Fruit fly (Drosophila melanogaster) whole organism, embryonic: ENCODE measurements around the gene GstD11.

Experiments
- Atf-2 ChIP-seq: fragments of 200-800 bp; sonication (Bioruptor generic); optimal IDR thresholded peaks from 2 replicates; lab custom pipeline; 2016; ENCODE audit warnings: missing biosample characterization, missing genetic modification characterization
- BEAF-32 ChIP-seq: fragments of 200-800 bp; sonication (Bioruptor generic); optimal IDR thresholded peaks from 3 replicates; lab custom pipeline; 2017; ENCODE audit warnings: missing biosample characterization, missing genetic modification characterization, mild to moderate bottlenecking, moderate library complexity, missing genetic modification reagents
- CG10366 ChIP-seq: fragments of 200-800 bp; sonication (Bioruptor generic); IDR thresholded peaks from 2 replicates; pipeline ENCODE4 v1.3.6; 2022; ENCODE audit warnings: missing biosample characterization, missing genetic modification characterization
- CG13894 ChIP-seq: fragments of 200-800 bp; sonication (Bioruptor generic); optimal IDR thresholded peaks from 3 replicates; lab custom pipeline; 2018; ENCODE audit warnings: missing biosample characterization, mild to moderate bottlenecking, missing genetic modification characterization, moderate library complexity
- CG15269 ChIP-seq: fragments of 200-800 bp; sonication (Bioruptor generic); optimal IDR thresholded peaks from 2 replicates; lab custom pipeline; 2018; ENCODE audit warnings: missing biosample characterization, mild to moderate bottlenecking, missing genetic modification characterization, moderate library complexity
- CG17385 ChIP-seq: fragments of 200-800 bp; sonication (Bioruptor generic); optimal IDR thresholded peaks from 3 replicates; lab custom pipeline; 2018; ENCODE audit warnings: missing biosample characterization, mild to moderate bottlenecking, missing genetic modification characterization
- CG18262 ChIP-seq: fragments of 200-800 bp; optimal IDR thresholded peaks from 3 replicates; lab custom pipeline; 2019; ENCODE audit warnings: missing biosample characterization, mild to moderate bottlenecking, missing genetic modification characterization, moderate library complexity
- CG1832 ChIP-seq: fragments of 200-800 bp; sonication (Bioruptor generic); optimal IDR thresholded peaks from 2 replicates; lab custom pipeline; 2017; ENCODE audit warnings: missing biosample characterization, mild to moderate bottlenecking, missing genetic modification characterization, inconsistent platforms
- CG9437 ChIP-seq: fragments of 200-800 bp; sonication (Bioruptor generic); optimal IDR thresholded peaks from 2 replicates; lab custom pipeline; 2018; ENCODE audit warnings: missing biosample characterization, mild to moderate bottlenecking, missing genetic modification characterization
- CG9609 ChIP-seq: fragments of 200-800 bp; sonication (Bioruptor generic); optimal IDR thresholded peaks from 3 replicates; lab custom pipeline; 2016; ENCODE audit warnings: missing biosample characterization, missing genetic modification characterization
- D19B ChIP-seq: fragments of 200-800 bp; sonication (Bioruptor generic); optimal IDR thresholded peaks from 2 replicates; lab custom pipeline; 2017; ENCODE audit warnings: missing biosample characterization, mild to moderate bottlenecking, missing genetic modification characterization
- Doc3 ChIP-seq: fragments of 200-800 bp; sonication (Bioruptor generic); IDR thresholded peaks from 3 replicates; pipeline ENCODE4 v1.3.6; 2022; ENCODE audit warnings: missing biosample characterization, missing genetic modification characterization; ENCODE audit not compliant: partially characterized antibody
- Fer2 ChIP-seq: fragments of 200-800 bp; sonication (Bioruptor generic); optimal IDR thresholded peaks from 2 replicates; lab custom pipeline; 2018; ENCODE audit warnings: missing biosample characterization, mild to moderate bottlenecking, missing genetic modification characterization, moderate library complexity
- HLHmδ ChIP-seq: fragments of 200-800 bp; sonication (Bioruptor generic); optimal IDR thresholded peaks from 2 replicates; lab custom pipeline; 2018; ENCODE audit warnings: missing biosample characterization, mild to moderate bottlenecking, missing genetic modification characterization, moderate library complexity
- Meics ChIP-seq: fragments of 200-800 bp; sonication (Bioruptor generic); optimal IDR thresholded peaks from 2 replicates; lab custom pipeline; 2017; ENCODE audit warnings: missing biosample characterization, mild to moderate bottlenecking, missing genetic modification characterization
- Mrtf ChIP-seq: fragments of 200-800 bp; sonication (Bioruptor generic); IDR thresholded peaks from 3 replicates; pipeline ENCODE4 v1.3.6; 2022; ENCODE audit warnings: missing biosample characterization, missing genetic modification characterization
- Nf-YA ChIP-seq: fragments of 200-800 bp; sonication (Bioruptor generic); IDR thresholded peaks from 2 replicates; pipeline ENCODE4 v1.3.6; 2022; ENCODE audit warnings: missing biosample characterization, missing genetic modification characterization
- Pdp1 ChIP-seq, 2 experiments: fragments of 200-800 bp; sonication (Bioruptor generic); optimal IDR thresholded peaks; 3 replicates each; lab custom pipeline; 2016; ENCODE audit warnings: missing biosample characterization in 2 of 2, missing genetic modification characterization in 2 of 2, mild to moderate bottlenecking in 1 of 2, moderate library complexity in 1 of 2
- Sox100B ChIP-seq: fragments of 200-800 bp; sonication (Bioruptor generic); optimal IDR thresholded peaks from 3 replicates; lab custom pipeline; 2018; ENCODE audit warnings: missing biosample characterization, mild to moderate bottlenecking, missing genetic modification characterization
- aop ChIP-seq: fragments of 200-800 bp; sonication (Bioruptor generic); IDR thresholded peaks from 2 replicates; pipeline ENCODE4 v1.3.6; 2022; ENCODE audit warnings: missing biosample characterization, missing genetic modification characterization
- chinmo ChIP-seq: fragments of 200-800 bp; sonication (Bioruptor generic); IDR thresholded peaks from 4 replicates; pipeline ENCODE4 v1.3.6; 2022; ENCODE audit warnings: missing biosample characterization, missing genetic modification characterization; ENCODE audit not compliant: partially characterized antibody
- cwo ChIP-seq: fragments of 200-800 bp; sonication (Bioruptor generic); optimal IDR thresholded peaks from 3 replicates; lab custom pipeline; 2017; ENCODE audit warnings: missing biosample characterization, missing genetic modification characterization, mild to moderate bottlenecking, moderate library complexity, missing genetic modification reagents
- emc ChIP-seq: fragments of 200-800 bp; sonication (Bioruptor generic); optimal IDR thresholded peaks from 2 replicates; lab custom pipeline; 2016; ENCODE audit warnings: missing biosample characterization, missing genetic modification characterization
- grn ChIP-seq: fragments of 200-800 bp; sonication (Bioruptor generic); optimal IDR thresholded peaks from 3 replicates; lab custom pipeline; 2017; ENCODE audit warnings: missing biosample characterization, missing genetic modification characterization
- gt ChIP-seq: fragments of 200-800 bp; sonication (Bioruptor generic); IDR thresholded peaks from 2 replicates; pipeline ENCODE4 v1.3.6; 2022; ENCODE audit warnings: missing biosample characterization, missing genetic modification characterization
- jing ChIP-seq: fragments of 200-800 bp; sonication (Bioruptor generic); optimal IDR thresholded peaks from 2 replicates; lab custom pipeline; 2018; ENCODE audit warnings: missing biosample characterization, mild to moderate bottlenecking, missing genetic modification characterization
- lbe ChIP-seq: fragments of 200-800 bp; sonication (Bioruptor generic); optimal IDR thresholded peaks from 2 replicates; lab custom pipeline; 2016; ENCODE audit warnings: missing biosample characterization, mild to moderate bottlenecking, missing genetic modification characterization
- nau ChIP-seq: fragments of 200-800 bp; sonication (Bioruptor generic); optimal IDR thresholded peaks from 3 replicates; lab custom pipeline; 2017; ENCODE audit warnings: missing biosample characterization, mild to moderate bottlenecking, missing genetic modification characterization, missing genetic modification reagents
- pan ChIP-seq, 4 experiments: fragments of >200 bp in 3 of 4; fragments of 200-800 bp in 1 of 4; sonication (Bioruptor generic) in 1 of 4; optimal IDR thresholded peaks in 3 of 4; IDR thresholded peaks in 1 of 4; 2 replicates each; pipeline versions ENCODE4 v1.3.6 to Lab custom; 2017 to 2022; ENCODE audit warnings: missing biosample characterization in 2 of 4, missing genetic modification characterization in 2 of 4, mixed read lengths in 1 of 4
- pho ChIP-seq: fragments of 200-800 bp; sonication (Bioruptor generic); optimal IDR thresholded peaks from 2 replicates; lab custom pipeline; 2016; ENCODE audit warnings: missing biosample characterization, missing genetic modification characterization
- pita ChIP-seq: fragments of 200-800 bp; sonication (Bioruptor generic); optimal IDR thresholded peaks from 2 replicates; lab custom pipeline; 2017; ENCODE audit warnings: missing biosample characterization, mild to moderate bottlenecking, missing genetic modification characterization
- ro ChIP-seq: fragments of 200-800 bp; sonication (Bioruptor generic); IDR thresholded peaks from 2 replicates; pipeline ENCODE4 v1.3.6; 2022; ENCODE audit warnings: missing biosample characterization, missing genetic modification characterization
- scrt ChIP-seq: fragments of 200-800 bp; sonication (Bioruptor generic); optimal IDR thresholded peaks from 2 replicates; lab custom pipeline; 2018; ENCODE audit warnings: missing biosample characterization, mild to moderate bottlenecking, missing genetic modification characterization, moderate library complexity
- shn ChIP-seq: fragments of 200-800 bp; sonication (Bioruptor generic); optimal IDR thresholded peaks from 3 replicates; lab custom pipeline; 2016; ENCODE audit warnings: missing biosample characterization, missing genetic modification characterization
- usp ChIP-seq: fragments of >200 bp; optimal IDR thresholded peaks from 2 replicates; lab custom pipeline; 2017; ENCODE audit warnings: missing biosample characterization, missing genetic modification characterization
- wdn ChIP-seq: fragments of 200-800 bp; sonication (Bioruptor generic); IDR thresholded peaks from 2 replicates; pipeline ENCODE4 v1.3.6; 2022; ENCODE audit warnings: missing biosample characterization, missing genetic modification characterization

GstD11 gene

dm6 chr3R:12361962-12362497 is 21.1 kb upstream of the GstD11 start (continued):
- TF ChIP-seq pan (optimal IDR thresholded peaks at IDR 0.05; lab: Kevin White, UChicago) (no peak), pan (GFP tag; optimal IDR thresholded peaks at IDR 0.05 in 1 of 2, IDR thresholded peaks at IDR 0.05 in 1 of 2) (no peak), Doc3 (GFP tag; lab: Robert Waterston, UW) (no peak)
- TF ChIP-seq, all 482 proteins: peak for 7

dm6 chr3R:12363544-12363943 is 19.6 kb upstream of the GstD11 start:
- TF ChIP-seq Atf-2 (GFP tag; lab: Kevin White, UChicago) = no peak
- TF ChIP-seq grn (GFP tag; lab: Kevin White, UChicago) = peak; percentile 98

dm6 chr3R:12364580-12364979 is 18.6 kb upstream of the GstD11 start, which contains the start of gene Tim17a1:
Gene Tim17a1 (minus strand): TSS chr3R:12364680.
- TF ChIP-seq Meics (GFP tag; lab: Kevin White, UChicago) (no peak), Fer2 (tag; lab: Kevin White, UChicago) (no peak), pho (GFP tag; lab: Kevin White, UChicago) (no peak), CG15269 (tag; lab: Kevin White, UChicago) (no peak), pita (GFP tag; lab: Kevin White, UChicago) (no peak), Nf-YA (GFP tag; lab: Robert Waterston, UW) (no peak), emc (no peak), Sox100B (GFP tag; lab: Kevin White, UChicago) (no peak), CG1832 (GFP tag; lab: Kevin White, UChicago) (no peak), nau (GFP tag; lab: Kevin White, UChicago) (no peak), ro (no peak), CG17385 (GFP tag; lab: Kevin White, UChicago) (no peak), BEAF-32 (GFP tag; lab: Kevin White, UChicago) (no peak), aop (GFP tag; lab: Robert Waterston, UW) (no peak), Mrtf (GFP tag; lab: Robert Waterston, UW) (no peak), CG9609 (GFP tag; lab: Kevin White, UChicago) (no peak), D19B (no peak), CG9437 (GFP tag; lab: Kevin White, UChicago) (no peak), cwo (GFP tag; lab: Kevin White, UChicago) (no peak), jing (GFP tag; lab: Kevin White, UChicago) (no peak)

- TF ChIP-seq lbe (GFP tag; lab: Kevin White, UChicago) = no peak
- no peak for TF ChIP-seq scrt (GFP tag; lab: Kevin White, UChicago)
- peak in 1 of 2 experiments; percentile 79 for TF ChIP-seq Pdp1 (GFP tag; optimal IDR thresholded peaks at IDR 0.05; lab: Kevin White, UChicago)
- TF ChIP-seq CG18262 (tag; lab: Kevin White, UChicago) = no peak
- no peak for TF ChIP-seq shn (GFP tag; lab: Kevin White, UChicago)
- no peak for TF ChIP-seq wdn
- 0 out of 4 replicates have a peak, but pooled peaks have one; percentile 20 for TF ChIP-seq chinmo (GFP tag; lab: Robert Waterston, UW)
- TF ChIP-seq CG13894 (tag; lab: Kevin White, UChicago) = no peak
- TF ChIP-seq HLHmδ = no peak
- TF ChIP-seq usp = no peak
- no peak for TF ChIP-seq gt (GFP tag; lab: Robert Waterston, UW)
- TF ChIP-seq CG10366 (GFP tag; lab: Robert Waterston, UW) = no peak
Observed at dm6 chr3R:12365264-12365840, 17.8 kb upstream of the GstD11 start, which contains the start of gene GstD10. Gene GstD10 (minus strand): TSS chr3R:12365735.
